Fruit fly (Drosophila melanogaster): ENCODE measurements around the gene CG42671.

dm6 chr3L:11246046-11246887 is 32.0 kb downstream of the CG42671 start:
- TF ChIP-seq h (optimal IDR thresholded peaks at IDR 0.05) (no peak), psq (optimal IDR thresholded peaks at IDR 0.05) (no peak), Myc (optimal IDR thresholded peaks at IDR 0.05) (no peak)
